Worm (Caenorhabditis elegans) whole organism, midembryonic: ENCODE data around the gene nhr-219.

Experiments
- T22C8.4 ChIP-seq: fragments of 200-800 bp; sonication (Bioruptor generic); IDR thresholded peaks from 2 replicates; pipeline ENCODE4 v1.3.6; 2022; ENCODE audit warnings: missing genetic modification characterization, missing compliant biosample characterization
- cog-1 ChIP-seq: sonication (generic microtip); optimal IDR thresholded peaks from 2 replicates; lab custom pipeline; 2016; ENCODE audit warnings: missing genetic modification characterization, missing compliant biosample characterization
- flt-1 ChIP-seq: fragments of 200-800 bp; sonication (Bioruptor generic); IDR thresholded peaks from 2 replicates; pipeline ENCODE4 v1.3.6; 2022; ENCODE audit warnings: missing genetic modification characterization, missing compliant biosample characterization
- klf-2 ChIP-seq: fragments of 200-800 bp; sonication (Bioruptor generic); conservative IDR thresholded peaks from 2 replicates; pipeline ENCODE4 v1.3.6; 2022; ENCODE audit warnings: missing genetic modification reagents, missing genetic modification characterization, missing compliant biosample characterization
- med-1 ChIP-seq: sonication (generic microtip); optimal IDR thresholded peaks from 2 replicates; lab custom pipeline; 2017; ENCODE audit warnings: missing genetic modification characterization, mild to moderate bottlenecking, missing compliant biosample characterization, antibody characterized with exemption, missing genetic modification reagents; ENCODE audit not compliant: insufficient read depth
- ref-1 ChIP-seq: fragments of 200-800 bp; sonication (Bioruptor generic); conservative IDR thresholded peaks from 2 replicates; pipeline ENCODE4 v1.3.6; 2022; ENCODE audit warnings: missing genetic modification reagents, missing genetic modification characterization, missing compliant biosample characterization
- tab-1 ChIP-seq: fragments of 200-800 bp; sonication (Bioruptor generic); IDR thresholded peaks from 2 replicates; pipeline ENCODE4 v1.3.6; 2022; ENCODE audit warnings: missing genetic modification characterization, missing compliant biosample characterization
- ztf-23 ChIP-seq: fragments of 200-800 bp; sonication (Bioruptor generic); IDR thresholded peaks from 2 replicates; pipeline ENCODE4 v1.3.6; 2022; ENCODE audit warnings: missing genetic modification reagents, missing genetic modification characterization, missing compliant biosample characterization
- ztf-29 ChIP-seq: fragments of 200-800 bp; sonication (Bioruptor generic); IDR thresholded peaks from 2 replicates; pipeline ENCODE4 v1.3.6; 2022; ENCODE audit warnings: missing genetic modification reagents, missing genetic modification characterization, missing compliant biosample characterization

nhr-219 gene

DNA sequence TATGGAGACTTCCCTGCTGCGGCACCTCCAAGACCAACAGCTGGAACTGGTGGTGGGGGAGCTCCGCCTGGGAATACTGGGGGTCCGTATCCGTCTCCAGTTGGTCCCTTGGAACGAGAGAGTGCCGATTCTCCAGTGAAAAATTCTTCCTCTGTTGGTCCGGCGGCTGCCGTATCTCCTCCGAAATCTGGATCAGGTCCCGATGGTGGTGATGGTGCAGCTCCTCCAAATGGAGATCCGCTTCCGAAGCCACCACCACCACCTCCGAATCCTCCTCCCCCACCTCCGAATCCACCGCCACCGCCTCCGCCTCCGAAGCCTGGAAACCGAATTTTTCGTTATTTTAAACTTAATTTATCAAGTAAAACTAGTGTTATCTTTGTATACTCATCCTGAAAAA lies 25.6 kb downstream of the nhr-219 start:
- no peak for TF ChIP-seq ref-1 (GFP tag; lab: Robert Waterston, UW)
- no peak for TF ChIP-seq T22C8.4 (GFP tag; lab: Robert Waterston, UW)
- no peak for TF ChIP-seq cog-1 (tag; lab: Kevin White, UChicago)

DNA sequence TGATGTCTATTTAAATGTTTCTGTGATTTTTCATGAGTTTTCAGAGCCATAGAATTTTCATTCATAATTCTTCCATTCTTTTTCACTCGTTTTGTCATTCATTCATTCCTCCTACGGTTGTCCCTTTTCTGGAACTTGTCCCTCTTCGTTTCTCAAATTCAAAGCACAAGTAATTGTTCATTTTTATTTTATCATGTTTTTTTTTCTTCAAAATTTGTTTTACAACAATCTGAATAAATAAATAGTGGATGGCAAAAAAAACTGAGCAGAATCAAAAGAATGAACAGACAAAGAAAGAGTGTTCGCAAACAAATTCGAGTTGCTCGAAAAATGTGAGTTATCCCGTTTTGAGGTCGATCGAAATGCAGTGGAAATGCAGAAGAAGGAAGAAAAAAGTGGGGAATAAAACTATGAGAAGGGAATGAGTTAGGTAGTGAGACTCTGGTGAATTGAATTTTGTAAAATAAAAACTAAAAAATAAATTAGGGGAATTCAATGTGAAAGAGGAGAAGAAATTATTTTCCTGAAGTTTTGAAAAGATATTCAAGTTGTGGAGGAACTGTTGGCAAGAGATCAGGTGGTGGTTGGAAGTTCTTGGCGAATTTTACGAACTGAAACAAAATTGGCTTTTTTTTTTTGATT lies 26.4 kb downstream of the nhr-219 start:
- no peak for TF ChIP-seq T22C8.4 (GFP tag; lab: Robert Waterston, UW)
- no peak for TF ChIP-seq ref-1 (GFP tag; lab: Robert Waterston, UW)
- TF ChIP-seq klf-2 (GFP tag; lab: Robert Waterston, UW), result no peak
- TF ChIP-seq flt-1 (GFP tag; lab: Robert Waterston, UW), result no peak
- TF ChIP-seq cog-1 (tag; lab: Kevin White, UChicago), result no peak
- no peak for TF ChIP-seq med-1 (GFP tag; lab: Kevin White, UChicago)
- no peak for TF ChIP-seq ztf-29 (GFP tag; lab: Robert Waterston, UW)
- TF ChIP-seq ztf-23 (GFP tag; lab: Robert Waterston, UW), result no peak
- no peak for TF ChIP-seq tab-1 (GFP tag; lab: Robert Waterston, UW)

DNA sequence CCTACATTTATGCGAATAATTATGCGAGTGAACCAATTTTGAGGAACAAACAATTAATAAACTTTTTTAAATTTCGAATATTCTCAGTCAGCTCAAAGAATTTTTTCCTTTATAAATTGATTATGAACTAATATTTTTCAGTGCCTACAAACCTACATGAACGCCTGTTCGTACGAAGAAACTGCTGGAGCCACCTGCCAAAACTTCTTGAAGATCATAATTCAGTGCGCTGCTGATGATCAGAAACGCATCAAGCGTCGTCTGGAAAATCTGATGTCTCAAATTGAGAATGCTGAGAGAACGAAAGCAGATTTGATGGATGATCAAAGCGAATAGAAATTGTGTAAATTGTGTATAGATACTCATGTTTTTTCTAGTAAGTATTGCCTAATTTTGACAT lies 27.0 kb downstream of the nhr-219 start:
- TF ChIP-seq ref-1 (GFP tag; lab: Robert Waterston, UW) (no peak), klf-2 (GFP tag; lab: Robert Waterston, UW) (no peak), ztf-23 (GFP tag; lab: Robert Waterston, UW) (no peak), cog-1 (tag; lab: Kevin White, UChicago) (no peak), ztf-29 (GFP tag; lab: Robert Waterston, UW) (no peak)

DNA sequence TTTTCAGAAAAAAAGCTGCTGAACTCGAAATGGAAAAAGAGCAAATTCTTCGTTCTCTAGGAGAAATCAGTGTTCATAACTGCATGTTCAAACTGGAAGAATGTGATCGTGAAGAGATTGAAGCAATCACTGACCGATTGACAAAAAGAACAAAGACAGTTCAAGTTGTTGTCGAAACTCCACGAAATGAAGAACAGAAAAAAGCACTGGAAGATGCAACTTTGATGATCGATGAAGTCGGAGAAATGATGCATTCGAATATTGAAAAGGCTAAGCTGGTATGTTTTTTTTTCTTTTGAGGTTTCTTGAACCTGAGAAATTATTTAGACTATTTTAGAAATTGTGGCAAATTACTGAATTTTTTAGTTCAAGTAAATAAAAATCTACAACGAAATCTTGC lies 27.5 kb downstream of the nhr-219 start:
- TF ChIP-seq T22C8.4 (GFP tag; lab: Robert Waterston, UW) (no peak), ztf-23 (GFP tag; lab: Robert Waterston, UW) (no peak), ref-1 (GFP tag; lab: Robert Waterston, UW) (no peak), klf-2 (GFP tag; lab: Robert Waterston, UW) (no peak), tab-1 (GFP tag; lab: Robert Waterston, UW) (no peak), flt-1 (GFP tag; lab: Robert Waterston, UW) (no peak), med-1 (GFP tag; lab: Kevin White, UChicago) (no peak), ztf-29 (GFP tag; lab: Robert Waterston, UW) (no peak), cog-1 (tag; lab: Kevin White, UChicago) (no peak)

DNA sequence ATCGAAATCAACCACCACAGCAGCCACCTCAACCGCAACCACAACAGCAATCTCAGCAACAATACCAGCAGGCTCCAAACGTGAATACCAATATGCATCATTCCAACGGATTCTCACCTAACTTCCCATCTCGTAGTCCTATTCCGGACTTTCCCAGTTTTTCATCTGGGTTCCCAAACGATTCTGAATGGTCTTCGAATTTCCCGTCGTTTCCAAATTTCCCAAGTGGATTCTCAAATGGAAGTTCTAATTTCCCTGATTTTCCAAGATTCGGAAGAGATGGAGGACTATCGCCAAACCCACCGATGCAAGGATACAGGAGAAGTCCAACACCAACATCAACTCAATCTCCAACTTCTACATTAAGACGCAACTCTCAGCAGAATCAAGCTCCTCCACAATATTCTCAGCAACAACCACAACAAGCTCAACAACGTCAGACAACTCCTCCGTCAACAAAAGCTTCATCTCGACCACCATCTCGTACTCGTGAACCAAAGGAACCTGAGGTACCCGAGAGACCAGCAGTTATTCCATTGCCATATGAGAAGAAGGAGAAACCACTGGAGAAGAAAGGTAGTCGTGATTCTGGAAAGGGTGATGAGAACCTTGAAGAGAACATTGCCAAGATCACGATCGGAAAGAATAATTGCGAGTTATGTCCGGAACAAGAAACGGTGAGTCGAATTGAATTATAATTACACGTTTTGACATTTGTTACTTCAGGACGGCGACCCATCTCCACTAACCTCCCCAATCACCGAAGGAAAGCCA lies 28.3 kb downstream of the nhr-219 start:
- no peak for TF ChIP-seq med-1 (GFP tag; lab: Kevin White, UChicago)
- no peak for TF ChIP-seq ztf-29 (GFP tag; lab: Robert Waterston, UW)
- no peak for TF ChIP-seq flt-1 (GFP tag; lab: Robert Waterston, UW)
- TF ChIP-seq T22C8.4 (GFP tag; lab: Robert Waterston, UW), result no peak
- TF ChIP-seq klf-2 (GFP tag; lab: Robert Waterston, UW), result no peak
- TF ChIP-seq ztf-23 (GFP tag; lab: Robert Waterston, UW), result no peak

DNA sequence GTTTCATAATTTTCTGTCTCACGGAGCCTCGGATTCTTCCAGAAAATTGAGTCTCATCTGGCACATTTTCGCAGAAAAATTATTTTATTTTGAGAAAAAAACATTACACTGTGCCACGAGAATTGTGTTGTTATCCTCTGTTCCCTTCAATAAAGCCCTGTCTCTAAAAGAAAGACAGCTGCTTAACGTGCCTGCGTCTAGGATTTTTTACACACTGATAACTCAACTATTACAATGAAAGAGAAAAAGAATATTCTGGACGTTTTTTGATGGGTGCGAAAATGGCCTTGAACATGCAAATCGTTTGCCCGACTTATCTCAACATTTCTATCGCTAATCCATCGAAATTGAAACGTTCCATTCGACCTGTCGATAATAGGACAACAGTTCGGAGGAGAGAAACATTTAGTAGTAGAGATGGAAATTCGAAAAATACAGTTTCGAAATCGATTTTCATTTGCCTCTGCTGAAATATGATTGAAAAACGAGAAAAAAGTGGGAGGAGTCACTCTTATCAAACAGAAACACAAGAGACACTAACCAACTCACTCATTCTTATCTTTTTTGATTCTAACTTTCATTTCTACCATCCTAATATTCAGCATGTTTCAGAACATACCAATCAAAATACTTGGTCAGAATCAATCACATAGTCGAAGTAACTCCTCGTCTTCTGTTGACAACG lies 29.1 kb downstream of the nhr-219 start:
- TF ChIP-seq ref-1 (GFP tag; lab: Robert Waterston, UW), result no peak
- TF ChIP-seq tab-1 (GFP tag; lab: Robert Waterston, UW), result no peak
- no peak for TF ChIP-seq med-1 (GFP tag; lab: Kevin White, UChicago)
- TF ChIP-seq flt-1 (GFP tag; lab: Robert Waterston, UW), result no peak
- TF ChIP-seq cog-1 (tag; lab: Kevin White, UChicago), result no peak
- no peak for TF ChIP-seq ztf-29 (GFP tag; lab: Robert Waterston, UW)

DNA sequence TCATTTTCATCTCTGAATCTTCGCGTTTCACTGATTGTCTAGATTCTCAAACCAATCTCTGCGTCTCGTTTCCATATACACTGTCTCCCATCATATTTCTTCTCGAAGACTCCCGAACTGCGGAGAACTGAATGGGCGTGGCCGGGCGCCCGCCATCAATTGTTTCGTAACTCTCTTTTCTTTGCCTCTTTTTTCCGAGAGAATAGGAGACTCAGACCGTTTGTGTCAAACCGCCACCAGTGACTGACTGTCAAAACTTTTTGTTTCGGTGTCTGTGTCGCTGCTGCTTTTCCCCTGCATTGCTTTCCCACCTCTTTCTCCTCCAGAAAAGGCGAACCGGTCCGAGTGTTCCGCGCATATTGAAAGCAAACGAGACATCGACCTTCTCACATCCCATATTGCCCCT lies 29.8 kb downstream of the nhr-219 start, which contains the start of gene unc-23:
unc-23 (plus strand) TSS at position 176 of the 406 bp plus-strand sequence.
- TF ChIP-seq tab-1 (GFP tag; lab: Robert Waterston, UW) (no peak), klf-2 (GFP tag; lab: Robert Waterston, UW) (0 out of 2 replicates have a peak, but pooled peaks have one; percentile 7)

DNA sequence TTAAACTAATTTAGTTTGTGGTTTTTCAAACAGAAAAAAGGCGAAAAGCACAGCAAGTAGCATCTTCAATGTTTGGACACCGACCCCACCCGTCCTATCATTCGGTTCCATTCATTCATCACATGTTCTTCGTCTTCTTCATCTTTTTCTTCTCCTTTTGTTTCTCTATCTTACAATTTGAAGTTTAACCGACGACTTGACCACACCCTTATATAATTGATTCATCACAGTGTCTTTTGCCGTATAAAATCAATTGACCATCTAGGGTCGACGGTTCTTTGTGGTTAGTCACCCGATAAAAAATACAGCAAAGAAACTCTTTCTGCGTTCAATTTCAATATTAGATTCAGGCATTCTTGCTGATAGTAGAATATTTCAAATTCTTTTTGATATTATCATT lies 30.9 kb downstream of the nhr-219 start:
- TF ChIP-seq T22C8.4 (GFP tag; lab: Robert Waterston, UW) (no peak), klf-2 (GFP tag; lab: Robert Waterston, UW) (no peak), ztf-29 (GFP tag; lab: Robert Waterston, UW) (no peak), med-1 (GFP tag; lab: Kevin White, UChicago) (no peak), cog-1 (tag; lab: Kevin White, UChicago) (no peak), flt-1 (GFP tag; lab: Robert Waterston, UW) (no peak)

DNA sequence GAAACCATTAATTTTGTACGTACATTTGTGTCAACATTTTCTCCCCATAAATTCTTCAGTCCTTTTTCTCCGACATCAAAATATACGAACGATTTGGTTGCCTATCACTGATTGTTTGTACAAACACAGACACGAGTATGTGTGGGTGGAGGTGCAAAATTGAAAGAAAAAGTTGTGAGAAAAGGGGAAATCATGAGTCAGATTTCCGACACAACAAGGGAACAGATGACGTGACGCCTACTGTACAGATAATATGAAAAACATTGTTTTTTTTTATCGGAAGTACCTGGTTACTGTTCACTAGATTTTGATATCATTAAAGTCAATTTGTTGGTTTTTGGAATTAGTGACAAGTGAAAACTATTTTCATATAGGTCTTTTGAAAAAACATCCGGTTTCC lies 31.7 kb downstream of the nhr-219 start:
- TF ChIP-seq ztf-23 (GFP tag; lab: Robert Waterston, UW) (no peak), tab-1 (GFP tag; lab: Robert Waterston, UW) (no peak), flt-1 (GFP tag; lab: Robert Waterston, UW) (no peak), med-1 (GFP tag; lab: Kevin White, UChicago) (no peak), klf-2 (GFP tag; lab: Robert Waterston, UW) (no peak), ref-1 (GFP tag; lab: Robert Waterston, UW) (no peak), cog-1 (tag; lab: Kevin White, UChicago) (no peak)
